Worm (Caenorhabditis elegans): ENCODE results near the gene set-16.

Gene set-16

DNA sequence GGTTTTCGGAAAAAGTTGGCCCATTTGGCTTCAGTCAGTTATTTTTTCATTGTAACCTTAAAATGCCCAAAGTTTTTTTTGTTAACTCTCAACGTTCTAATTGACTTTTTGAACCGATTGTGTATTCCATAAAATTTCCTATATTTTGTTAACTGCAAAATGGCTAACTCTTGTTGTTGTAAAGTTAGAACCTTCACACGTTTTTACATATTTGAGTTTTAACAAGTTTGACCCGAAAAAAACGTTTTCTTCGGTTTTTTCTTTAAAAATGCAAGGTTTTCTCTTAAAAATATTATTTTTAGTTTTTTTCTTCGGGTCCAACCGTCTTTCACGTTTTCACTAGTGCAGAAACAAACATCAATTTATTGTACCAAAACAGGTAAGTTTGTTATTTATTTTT lies 58.0 kb downstream of the set-16 start, which contains the start of gene lit-1:
lit-1 (plus strand) TSS at position 301 of the 400 bp plus-strand sequence.
- TF ChIP-seq mel-28 (tag; optimal IDR thresholded peaks at IDR 0.05; ENCODE audit: borderline replicate concordance) (no peak), ceh-91 (GFP tag; IDR thresholded peaks at IDR 0.05) (no peak), C06A6.2 (GFP tag; conservative IDR thresholded peaks at IDR 0.05) (no peak), F23B12.7 (tag; optimal IDR thresholded peaks at IDR 0.05; ENCODE audit: insufficient read depth) (no peak), Y67H2A.10 (GFP tag; conservative IDR thresholded peaks at IDR 0.05) (no peak), let-607 (tag; optimal IDR thresholded peaks at IDR 0.05) (no peak), rcor-1 (GFP tag; IDR thresholded peaks at IDR 0.05) (no peak), Y53F4B.3 (GFP tag; IDR thresholded peaks at IDR 0.05) (no peak), Y95B8A.8 (GFP tag; IDR thresholded peaks at IDR 0.05) (no peak), ets-4 (GFP tag; optimal IDR thresholded peaks at IDR 0.05) (no peak), xnd-1 (tag; optimal IDR thresholded peaks at IDR 0.05) (no peak)

Measured in whole organism, young adult.